Worm (Caenorhabditis elegans) whole organism, late embryonic: ENCODE data around the gene gadr-3.

Source experiments
- C08G9.2 ChIP-seq: sonication (generic microtip); optimal IDR thresholded peaks from 2 replicates; lab custom pipeline; 2016; ENCODE audit warnings: mild to moderate bottlenecking, missing genetic modification characterization, moderate library complexity, missing compliant biosample characterization
- C38D4.7 ChIP-seq: fragments of 200-800 bp; sonication (Bioruptor generic); optimal IDR thresholded peaks from 2 replicates; lab custom pipeline; 2018; ENCODE audit warnings: mild to moderate bottlenecking, missing genetic modification characterization, moderate library complexity, missing compliant biosample characterization
- F13H6.1 ChIP-seq: sonication (generic microtip); optimal IDR thresholded peaks from 2 replicates; lab custom pipeline; 2016; ENCODE audit warnings: missing genetic modification characterization, missing compliant biosample characterization
- K09A11.1 ChIP-seq: sonication (generic microtip); optimal IDR thresholded peaks from 2 replicates; lab custom pipeline; 2017; ENCODE audit warnings: antibody characterized with exemption, mild to moderate bottlenecking, missing genetic modification characterization, missing compliant biosample characterization; ENCODE audit not compliant: insufficient read depth
- ceh-2 ChIP-seq: sonication (generic microtip); optimal IDR thresholded peaks from 2 replicates; lab custom pipeline; 2016; ENCODE audit warnings: missing genotype, missing genetic modification characterization, missing compliant biosample characterization
- ceh-22 ChIP-seq: sonication (generic microtip); optimal IDR thresholded peaks from 2 replicates; lab custom pipeline; 2017; ENCODE audit warnings: missing biosample characterization, missing genetic modification characterization
- ceh-48 ChIP-seq: sonication (generic microtip); optimal IDR thresholded peaks from 2 replicates; lab custom pipeline; 2016; ENCODE audit warnings: missing genetic modification characterization, inconsistent platforms, missing compliant biosample characterization
- ceh-6 ChIP-seq: fragments of 200-800 bp; sonication (Bioruptor generic); optimal IDR thresholded peaks from 2 replicates; lab custom pipeline; 2018; ENCODE audit warnings: mild to moderate bottlenecking, missing genetic modification characterization, missing compliant biosample characterization
- ceh-9 ChIP-seq: sonication (generic microtip); optimal IDR thresholded peaks from 2 replicates; lab custom pipeline; 2016; ENCODE audit warnings: mild to moderate bottlenecking, missing genetic modification characterization, inconsistent platforms, missing compliant biosample characterization
- dve-1 ChIP-seq: sonication (generic microtip); optimal IDR thresholded peaks from 2 replicates; lab custom pipeline; 2017; ENCODE audit warnings: antibody characterized with exemption, mild to moderate bottlenecking, missing genetic modification characterization, missing compliant biosample characterization
- fkh-10 ChIP-seq: fragments of 150-350 bp; optimal IDR thresholded peaks from 2 replicates; lab custom pipeline; 2014; ENCODE audit warnings: missing biosample characterization, missing genetic modification reagents, missing genetic modification characterization
- fkh-6 ChIP-seq: sonication (generic microtip); optimal IDR thresholded peaks from 2 replicates; lab custom pipeline; 2016; ENCODE audit warnings: missing genetic modification characterization, missing compliant biosample characterization
- gmeb-2 ChIP-seq: sonication (generic microtip); optimal IDR thresholded peaks from 2 replicates; lab custom pipeline; 2016; ENCODE audit warnings: missing genetic modification characterization, inconsistent platforms, missing compliant biosample characterization
- hlh-13 ChIP-seq: fragments of 200-800 bp; sonication (Bioruptor generic); optimal IDR thresholded peaks from 2 replicates; lab custom pipeline; 2018; ENCODE audit warnings: mild to moderate bottlenecking, missing genetic modification characterization, missing compliant biosample characterization
- hlh-30 ChIP-seq: sonication (generic microtip); optimal IDR thresholded peaks from 2 replicates; lab custom pipeline; 2017; ENCODE audit warnings: antibody characterized with exemption, missing genetic modification characterization, missing compliant biosample characterization; ENCODE audit not compliant: insufficient read depth
- madf-2 ChIP-seq: sonication (generic microtip); optimal IDR thresholded peaks from 2 replicates; lab custom pipeline; 2017; ENCODE audit warnings: missing genetic modification characterization, missing compliant biosample characterization
- mec-3 ChIP-seq: sonication (generic microtip); optimal IDR thresholded peaks from 2 replicates; lab custom pipeline; 2016; ENCODE audit warnings: borderline replicate concordance, missing genetic modification characterization, missing compliant biosample characterization
- nfya-1 ChIP-seq: sonication (generic microtip); optimal IDR thresholded peaks from 2 replicates; lab custom pipeline; 2017; ENCODE audit warnings: missing genetic modification characterization, mild to moderate bottlenecking, missing compliant biosample characterization, antibody characterized with exemption, moderate library complexity
- nhr-11 ChIP-seq: fragments of 150-350 bp; optimal IDR thresholded peaks from 2 replicates; lab custom pipeline; 2014; ENCODE audit warnings: missing biosample characterization, missing genetic modification characterization
- nhr-232 ChIP-seq: sonication (generic microtip); optimal IDR thresholded peaks from 2 replicates; lab custom pipeline; 2016; ENCODE audit warnings: missing genetic modification characterization, missing compliant biosample characterization
- npax-4 ChIP-seq: sonication (generic microtip); optimal IDR thresholded peaks from 2 replicates; lab custom pipeline; 2016; ENCODE audit warnings: missing genetic modification characterization, missing compliant biosample characterization
- pat-9 ChIP-seq: fragments of 200-800 bp; sonication (Bioruptor generic); optimal IDR thresholded peaks from 2 replicates; lab custom pipeline; 2018; ENCODE audit warnings: mild to moderate bottlenecking, missing genetic modification characterization, moderate library complexity, missing compliant biosample characterization
- pax-1 ChIP-seq: fragments of 150-350 bp; optimal IDR thresholded peaks from 2 replicates; lab custom pipeline; 2014; ENCODE audit warnings: missing biosample characterization, missing genetic modification characterization
- pha-2 ChIP-seq: sonication (generic microtip); optimal IDR thresholded peaks from 2 replicates; lab custom pipeline; 2017; ENCODE audit warnings: mild to moderate bottlenecking, missing genetic modification characterization, missing compliant biosample characterization
- pha-4 ChIP-seq: fragments of 150-350 bp; optimal IDR thresholded peaks from 2 replicates; lab custom pipeline; 2018; ENCODE audit warnings: missing biosample characterization, missing genetic modification reagents, missing genetic modification characterization
- pros-1 ChIP-seq: fragments of 150-350 bp; optimal IDR thresholded peaks from 2 replicates; lab custom pipeline; 2014; ENCODE audit warnings: missing biosample characterization, missing genetic modification reagents, missing genetic modification characterization
- rnt-1 ChIP-seq: sonication (generic microtip); optimal IDR thresholded peaks from 2 replicates; lab custom pipeline; 2016; ENCODE audit warnings: missing genetic modification characterization, missing compliant biosample characterization
- sox-2 ChIP-seq: fragments of 200-800 bp; sonication (Bioruptor generic); IDR thresholded peaks from 2 replicates; pipeline ENCODE4 v1.3.6; 2022; ENCODE audit warnings: missing genetic modification reagents, missing genetic modification characterization, missing compliant biosample characterization
- sox-4 ChIP-seq: sonication (generic microtip); optimal IDR thresholded peaks from 2 replicates; lab custom pipeline; 2017; ENCODE audit warnings: mild to moderate bottlenecking, missing genetic modification characterization, inconsistent platforms, missing compliant biosample characterization
- syd-9 ChIP-seq: sonication (generic microtip); optimal IDR thresholded peaks from 2 replicates; lab custom pipeline; 2016; ENCODE audit warnings: mild to moderate bottlenecking, missing genetic modification characterization, moderate library complexity, missing compliant biosample characterization
- tbx-2 ChIP-seq: sonication (generic microtip); optimal IDR thresholded peaks from 2 replicates; lab custom pipeline; 2016; ENCODE audit warnings: missing genetic modification characterization, missing compliant biosample characterization
- ttx-3 ChIP-seq: sonication (generic microtip); optimal IDR thresholded peaks from 2 replicates; lab custom pipeline; 2016; ENCODE audit warnings: missing genetic modification reagents, missing genetic modification characterization, missing compliant biosample characterization
- unc-3 ChIP-seq, 2 experiments: fragments of 200-800 bp in 1 of 2; sonication (Bioruptor generic) in 1 of 2; sonication (generic microtip) in 1 of 2; conservative IDR thresholded peaks in 1 of 2; optimal IDR thresholded peaks in 1 of 2; 2 replicates each; pipeline versions ENCODE4 v1.3.6 to Lab custom; 2016 to 2022; ENCODE audit warnings: missing compliant biosample characterization in 2 of 2, missing genetic modification characterization in 2 of 2, missing genetic modification reagents in 1 of 2
- unc-42 ChIP-seq: sonication (generic microtip); optimal IDR thresholded peaks from 2 replicates; lab custom pipeline; 2016; ENCODE audit warnings: missing genotype, missing genetic modification characterization, missing compliant biosample characterization
- unc-86 ChIP-seq: sonication (generic microtip); optimal IDR thresholded peaks from 2 replicates; lab custom pipeline; 2016; ENCODE audit warnings: missing genetic modification characterization, missing compliant biosample characterization

gadr-3 gene

ce11 chrIII:6295972-6296700 is 10.3 kb upstream of the gadr-3 start, which contains the start of gene F47D12.7:
Gene F47D12.7, minus strand, starts transcription at chrIII:6296022.
- TF ChIP-seq F13H6.1 (no peak), mec-3 (tag; lab: Kevin White, UChicago) (no peak), pat-9 (tag; lab: Kevin White, UChicago) (no peak), ceh-48 (tag; lab: Kevin White, UChicago) (no peak), nhr-232 (tag; lab: Kevin White, UChicago) (no peak), pha-2 (tag; lab: Kevin White, UChicago) (no peak), C38D4.7 (GFP tag; lab: Kevin White, UChicago) (no peak), K09A11.1 (no peak), ttx-3 (tag; lab: Kevin White, UChicago) (no peak), gmeb-2 (tag; lab: Kevin White, UChicago) (no peak), unc-42 (tag; lab: Kevin White, UChicago) (no peak), npax-4 (no peak), rnt-1 (tag; lab: Kevin White, UChicago) (no peak), nhr-11 (tag; lab: Kevin White, UChicago) (no peak), sox-2 (GFP tag; lab: Robert Waterston, UW) (no peak), C08G9.2 (tag; lab: Kevin White, UChicago) (no peak), ceh-22 (tag; lab: Kevin White, UChicago) (no peak), fkh-10 (no peak), ceh-6 (GFP tag; lab: Kevin White, UChicago) (no peak), hlh-13 (GFP tag; lab: Kevin White, UChicago) (no peak)

- no peak for TF ChIP-seq pax-1 (tag; lab: Kevin White, UChicago)
- TF ChIP-seq nfya-1 (tag; lab: Kevin White, UChicago), result no peak
- TF ChIP-seq syd-9, result no peak
- TF ChIP-seq fkh-6, result no peak
- no peak for TF ChIP-seq ceh-2 (tag; lab: Kevin White, UChicago)
- TF ChIP-seq npax-4, result no peak
- no peak for TF ChIP-seq pha-4 (tag; lab: Kevin White, UChicago)
- no peak for TF ChIP-seq pros-1
- TF ChIP-seq ttx-3 (tag; lab: Kevin White, UChicago), result no peak
- no peak for TF ChIP-seq tbx-2
- TF ChIP-seq fkh-10, result no peak
- no peak for TF ChIP-seq nhr-232 (tag; lab: Kevin White, UChicago)
- no peak for TF ChIP-seq dve-1 (tag; lab: Kevin White, UChicago)
- TF ChIP-seq F13H6.1, result no peak
- no peak for TF ChIP-seq pha-2 (tag; lab: Kevin White, UChicago)
- no peak for TF ChIP-seq unc-86 (tag; lab: Kevin White, UChicago)
- TF ChIP-seq hlh-30 (tag; lab: Kevin White, UChicago), result no peak
- no peak for TF ChIP-seq madf-2 (tag; lab: Kevin White, UChicago)
- no peak for TF ChIP-seq unc-42 (tag; lab: Kevin White, UChicago)
These were observed 4.8 kb upstream of the gadr-3 start for ce11 chrIII:6290469-6291182.

ce11 chrIII:6289366-6289765 is 3.6 kb upstream of the gadr-3 start:
- no peak for TF ChIP-seq ceh-9 (tag; lab: Kevin White, UChicago)
- TF ChIP-seq C08G9.2 (tag; lab: Kevin White, UChicago), result no peak

ce11 chrIII:6287195-6287594 is 1.4 kb upstream of the gadr-3 start, which contains the start of gene F47D12.6:
Gene F47D12.6, minus strand, starts transcription at chrIII:6287295.
- TF ChIP-seq nhr-232 (tag; lab: Kevin White, UChicago) (no peak), pros-1 (no peak), ttx-3 (tag; lab: Kevin White, UChicago) (no peak), unc-86 (tag; lab: Kevin White, UChicago) (no peak), nhr-11 (tag; lab: Kevin White, UChicago) (no peak), rnt-1 (tag; lab: Kevin White, UChicago) (no peak), unc-3 (GFP tag; conservative IDR thresholded peaks at IDR 0.05; lab: Robert Waterston, UW) (no peak), unc-3 (tag; optimal IDR thresholded peaks at IDR 0.05; lab: Kevin White, UChicago) (no peak), fkh-6 (no peak), sox-4 (tag; lab: Kevin White, UChicago) (no peak)
